Fruit fly (Drosophila melanogaster): ENCODE results near the gene CG18088.

- TF ChIP-seq dl (GFP tag; optimal IDR thresholded peaks at IDR 0.05; ENCODE audit: insufficient read depth in 1 of 2, partially characterized antibody in 2 of 2) (no peak), GATAd (GFP tag; optimal IDR thresholded peaks at IDR 0.05) (no peak), pan (optimal IDR thresholded peaks at IDR 0.05) (no peak), br (GFP tag; optimal IDR thresholded peaks at IDR 0.05) (no peak), Dif (GFP tag; optimal IDR thresholded peaks at IDR 0.05; ENCODE audit: partially characterized antibody) (no peak)
These were observed 42.9 kb downstream of the CG18088 start, which contains the start of gene CG9568 for dm6 chr2L:9010267-9010666.

All from whole organism, wandering third instar larva.